Fruit fly (Drosophila melanogaster): Measurements from ENCODE around the gene cad.

The cad gene

dm6 chr2L:20811039-20811652 lies 40.6 kb downstream of the cad start:
- TF ChIP-seq noc (tag; optimal IDR thresholded peaks at IDR 0.05): no peak

DNA sequence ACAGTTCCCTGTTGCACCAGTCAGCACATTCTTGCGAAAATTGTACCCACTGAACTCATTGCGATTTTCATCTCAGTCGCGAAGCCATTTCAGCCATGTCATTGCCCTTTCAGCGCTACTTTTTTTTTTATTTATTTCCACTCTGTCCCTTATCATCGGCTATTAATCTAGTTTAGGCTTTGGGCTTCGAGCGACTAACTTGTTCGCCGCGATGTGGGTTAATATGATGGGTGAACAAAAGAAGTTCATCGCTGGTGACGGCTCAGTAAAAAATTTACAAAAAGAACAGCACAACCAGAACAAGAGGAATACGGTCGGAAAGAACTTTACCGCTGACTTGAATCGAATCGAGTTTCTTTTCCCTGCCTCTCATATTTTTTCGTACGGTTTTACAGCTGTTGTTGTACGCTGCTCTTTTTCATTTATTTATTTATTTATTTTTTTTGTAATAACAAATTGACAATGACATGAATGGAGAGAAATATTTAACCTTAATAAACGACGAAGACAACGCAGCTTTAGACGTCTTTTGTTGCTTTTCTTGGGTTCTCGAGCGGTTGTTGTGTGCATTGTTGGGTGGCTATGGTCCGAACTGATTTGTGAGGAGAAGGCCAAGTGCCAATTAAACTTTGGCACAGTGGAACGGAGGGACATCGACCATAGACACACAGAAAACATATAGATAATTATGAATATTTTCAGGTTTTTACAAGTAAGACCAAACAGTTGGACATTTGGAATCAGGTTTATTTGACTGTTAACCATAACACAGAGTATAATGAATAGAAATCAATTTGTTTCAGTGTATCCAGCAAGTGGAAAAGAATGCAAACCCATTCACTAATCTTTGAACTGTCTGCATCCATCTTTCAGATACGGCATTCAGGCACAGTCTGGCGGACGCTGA lies 42.0 kb downstream of the cad start:
- TF ChIP-seq noc (tag; optimal IDR thresholded peaks at IDR 0.05): no peak

dm6 chr2L:20816140-20816539 lies 45.6 kb downstream of the cad start, which contains the start of gene CG33322:
Gene CG33322, minus strand, starts transcription at chr2L:20816240.
- no peak for TF ChIP-seq noc (tag; optimal IDR thresholded peaks at IDR 0.05)

- no peak for TF ChIP-seq noc (tag; optimal IDR thresholded peaks at IDR 0.05)
These were observed 46.6 kb downstream of the cad start, which contains the start of gene CheB38b for dm6 chr2L:20817170-20817569. Gene CheB38b, minus strand, starts transcription at chr2L:20817270.

DNA sequence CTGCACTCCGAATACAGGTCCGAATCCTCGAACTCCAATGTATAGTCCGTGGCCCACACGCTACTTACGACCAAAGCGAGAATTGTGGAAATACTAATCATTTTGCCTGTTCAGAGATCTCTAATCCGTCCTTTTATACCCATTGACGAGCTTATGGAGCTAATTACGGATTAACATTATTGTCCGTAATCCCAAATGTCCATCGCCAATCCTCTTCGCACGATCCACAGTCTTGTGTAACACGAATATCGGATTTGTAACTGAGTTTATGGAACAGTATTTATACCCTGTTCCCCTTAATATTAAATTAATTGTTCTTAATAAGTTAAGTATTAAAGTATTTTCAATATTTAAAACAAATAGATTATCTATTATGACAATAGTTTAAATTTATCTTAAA lies 47.9 kb downstream of the cad start, which contains the start of gene CheB38a:
TSS of gene CheB38a (minus strand) at position 101 of the 400 bp plus-strand sequence.
- no peak for TF ChIP-seq noc (tag; optimal IDR thresholded peaks at IDR 0.05)

DNA sequence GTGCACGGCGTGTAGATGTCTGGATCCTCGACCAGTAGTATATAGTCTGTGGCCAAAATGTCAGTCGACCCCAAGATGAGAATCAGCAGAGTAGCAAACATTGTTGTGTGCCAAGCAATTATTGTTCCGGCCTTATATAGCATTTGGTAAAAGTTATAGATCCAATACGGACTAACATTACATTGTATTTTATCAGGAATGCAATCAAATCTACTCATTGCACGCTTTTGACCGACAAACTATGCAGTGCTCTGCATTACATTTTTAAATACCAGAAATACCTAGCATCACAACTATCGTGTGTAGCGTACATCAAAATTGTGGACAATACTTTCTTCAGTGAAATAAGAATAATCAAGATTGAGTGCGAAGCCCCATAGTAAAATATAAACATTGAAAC lies 50.2 kb downstream of the cad start, which contains the start of gene CheB38c:
TSS of gene CheB38c (minus strand) at position 101 of the 400 bp plus-strand sequence.
- TF ChIP-seq noc (tag; optimal IDR thresholded peaks at IDR 0.05): no peak

dm6 chr2L:20821249-20822024 lies 50.9 kb downstream of the cad start:
- no peak for TF ChIP-seq noc (tag; optimal IDR thresholded peaks at IDR 0.05)

DNA sequence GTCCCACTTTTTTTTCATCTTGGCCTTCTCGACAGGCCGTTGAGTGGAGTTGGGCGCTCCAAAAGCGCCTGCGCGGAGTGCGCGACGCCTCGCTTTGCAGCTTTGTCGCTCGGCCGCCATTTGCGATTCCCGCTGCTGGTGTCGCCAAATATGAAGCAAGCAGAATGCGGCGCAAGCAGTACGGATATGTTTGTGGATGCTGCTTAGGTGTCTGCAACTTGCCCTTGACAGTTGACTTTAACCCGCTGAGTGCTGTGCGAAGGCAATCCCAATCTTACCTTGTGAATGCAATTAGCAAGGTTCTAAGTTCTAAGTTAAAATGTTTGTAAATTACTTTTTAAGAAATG lies 51.5 kb downstream of the cad start:
- TF ChIP-seq noc (tag; optimal IDR thresholded peaks at IDR 0.05): no peak

DNA sequence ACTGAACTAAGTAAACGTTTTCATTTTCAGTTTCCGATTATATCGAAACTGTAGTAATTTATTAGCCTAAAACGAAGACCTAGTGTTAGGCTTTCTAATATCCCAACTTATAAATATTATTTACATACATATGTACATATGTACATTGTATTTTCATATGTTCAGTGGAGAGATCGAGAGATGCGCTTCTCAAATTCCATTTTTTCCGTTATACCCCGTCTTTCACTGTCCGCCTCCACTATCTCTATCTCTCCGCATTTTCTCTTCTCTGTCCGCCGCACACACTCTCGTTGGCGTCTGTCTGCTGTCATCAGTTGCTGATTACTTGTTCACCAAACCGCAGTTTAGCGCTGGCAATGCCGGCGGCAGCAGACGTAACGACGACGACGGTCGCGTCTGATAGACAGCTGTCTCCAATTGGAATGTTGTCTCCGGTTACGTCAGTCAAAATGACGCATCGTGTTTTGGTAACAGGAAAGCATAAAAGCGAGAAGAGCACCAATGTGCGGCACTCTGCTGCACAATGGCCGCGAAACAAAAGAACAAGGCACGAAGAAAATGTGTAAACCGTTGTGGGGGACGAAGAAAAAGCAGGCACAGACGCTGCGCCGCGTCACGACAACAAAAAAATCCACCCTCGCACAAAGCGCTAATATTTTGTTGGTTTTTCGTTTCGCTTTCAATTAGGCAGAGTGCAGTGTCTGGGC lies 52.1 kb downstream of the cad start, which contains the start of gene CG9331:
TSS of gene CG9331 (plus strand) at position 340 of the 707 bp plus-strand sequence.
- peak; percentile 35 for TF ChIP-seq noc (tag; optimal IDR thresholded peaks at IDR 0.05)

dm6 chr2L:20823196-20824105 lies 52.9 kb downstream of the cad start:
- TF ChIP-seq noc (tag; optimal IDR thresholded peaks at IDR 0.05): peak; percentile 15

DNA sequence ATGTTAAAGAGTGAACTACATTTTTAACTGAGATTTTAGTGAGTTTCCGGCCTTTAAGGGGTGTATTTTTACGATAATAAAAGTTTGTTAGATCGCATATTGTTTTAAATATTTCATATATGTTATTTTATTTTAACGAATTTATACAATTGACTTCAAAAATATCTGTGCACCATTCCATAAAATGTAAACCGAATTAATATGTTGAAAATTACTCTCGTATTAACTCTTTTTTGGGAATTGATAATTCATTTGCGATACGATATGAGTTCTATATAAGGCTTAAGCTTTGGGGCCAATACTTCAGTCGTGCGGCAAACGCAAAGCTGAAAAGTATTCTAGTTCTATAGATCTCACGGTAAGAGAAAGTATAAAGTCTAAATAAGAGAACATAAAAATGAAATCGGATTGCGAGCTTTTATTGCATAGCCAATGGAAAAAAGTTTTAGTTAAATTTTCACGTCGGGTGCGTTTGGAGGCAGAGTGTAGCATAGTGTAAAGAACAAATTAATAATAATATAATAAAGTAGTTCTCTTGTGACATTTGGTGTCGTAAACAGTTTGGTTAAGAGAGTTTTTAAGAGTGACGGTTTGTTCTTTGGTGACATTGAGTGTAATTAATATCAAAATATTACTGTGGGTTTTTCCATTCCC lies 53.7 kb downstream of the cad start:
- TF ChIP-seq noc (tag; optimal IDR thresholded peaks at IDR 0.05): no peak

- TF ChIP-seq noc (tag; optimal IDR thresholded peaks at IDR 0.05): peak; percentile 16
These were observed 54.7 kb downstream of the cad start for dm6 chr2L:20825265-20825664.

DNA sequence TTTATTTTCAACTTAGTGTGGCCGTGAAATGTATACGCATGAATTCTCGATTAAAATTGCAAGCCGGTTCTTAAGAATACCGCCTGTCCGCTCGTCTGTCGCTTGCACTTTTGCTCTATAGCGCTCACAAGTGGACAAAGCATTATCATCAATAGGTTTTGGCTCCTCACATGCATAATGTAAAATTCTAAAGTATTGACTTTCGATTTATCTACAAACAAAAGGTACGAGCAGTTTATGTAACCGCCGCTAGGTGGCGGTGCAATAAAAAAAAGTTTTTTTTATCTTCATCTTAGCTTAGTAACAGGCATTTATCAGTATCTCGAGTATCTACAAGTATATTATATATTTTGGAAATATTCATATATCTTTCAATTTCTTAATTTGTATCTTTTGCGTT lies 55.7 kb downstream of the cad start:
- TF ChIP-seq noc (tag; optimal IDR thresholded peaks at IDR 0.05): no peak

DNA sequence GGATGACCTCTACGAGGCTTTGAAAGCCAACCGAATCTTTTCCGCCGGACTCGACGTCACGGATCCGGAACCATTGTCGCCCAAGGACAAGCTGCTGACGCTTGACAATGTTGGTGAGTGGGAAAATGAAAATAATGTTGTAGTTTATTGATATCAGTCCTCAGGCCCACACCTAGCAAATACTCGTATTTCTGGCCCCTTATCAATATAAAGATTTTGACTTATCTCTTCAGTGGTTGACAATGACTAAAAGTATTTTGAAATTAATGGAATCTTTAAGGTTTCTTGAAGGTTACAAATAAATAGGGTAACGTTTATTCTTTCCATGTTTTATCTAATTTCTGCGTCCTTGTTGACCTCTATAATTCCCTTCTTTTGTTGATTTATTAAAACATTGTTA lies 56.5 kb downstream of the cad start:
- no peak for TF ChIP-seq noc (tag; optimal IDR thresholded peaks at IDR 0.05)

All from whole organism, larva.